Fruit fly (Drosophila melanogaster) whole organism, wandering third instar larva: Measurements from ENCODE around the gene wapl.

Experiments used
- Abd-B ChIP-seq: fragments of >200 bp; optimal IDR thresholded peaks from 2 replicates; lab custom pipeline; 2017; ENCODE audit warnings: missing biosample characterization, missing genetic modification characterization
- Dfd ChIP-seq: fragments of >200 bp; optimal IDR thresholded peaks from 2 replicates; lab custom pipeline; 2017; ENCODE audit warnings: missing biosample characterization, missing genetic modification characterization
- HLH106 ChIP-seq: fragments of 200-800 bp; optimal IDR thresholded peaks from 3 replicates; lab custom pipeline; 2019; ENCODE audit warnings: missing biosample characterization, mild to moderate bottlenecking, missing genetic modification characterization, moderate library complexity
- Jra ChIP-seq: sonication (Bioruptor generic); optimal IDR thresholded peaks from 2 replicates; lab custom pipeline; 2016; ENCODE audit warnings: missing biosample characterization, missing genetic modification characterization
- Myc ChIP-seq: fragments of >200 bp; optimal IDR thresholded peaks from 2 replicates; lab custom pipeline; 2017
- Rel ChIP-seq, 2 experiments: fragments of 200-800 bp; sonication (Bioruptor generic) in 1 of 2; optimal IDR thresholded peaks; 2 replicates in 1 of 2; 3 replicates in 1 of 2; lab custom pipeline; 2016 to 2019; ENCODE audit warnings: mild to moderate bottlenecking in 2 of 2, missing biosample characterization in 2 of 2, missing genetic modification characterization in 2 of 2, moderate library complexity in 1 of 2
- brk ChIP-seq: fragments of 200-800 bp; sonication (Bioruptor generic); optimal IDR thresholded peaks from 2 replicates; lab custom pipeline; 2016; ENCODE audit warnings: missing biosample characterization, mild to moderate bottlenecking, missing genetic modification characterization
- h ChIP-seq: fragments of 200-800 bp; sonication (Bioruptor generic); optimal IDR thresholded peaks from 3 replicates; lab custom pipeline; 2016; ENCODE audit warnings: missing biosample characterization, mild to moderate bottlenecking, missing genetic modification characterization
- psq ChIP-seq: fragments of 200-800 bp; sonication (Bioruptor generic); optimal IDR thresholded peaks from 3 replicates; lab custom pipeline; 2017; ENCODE audit warnings: missing biosample characterization, mild to moderate bottlenecking, missing genetic modification characterization, moderate library complexity

DNA sequence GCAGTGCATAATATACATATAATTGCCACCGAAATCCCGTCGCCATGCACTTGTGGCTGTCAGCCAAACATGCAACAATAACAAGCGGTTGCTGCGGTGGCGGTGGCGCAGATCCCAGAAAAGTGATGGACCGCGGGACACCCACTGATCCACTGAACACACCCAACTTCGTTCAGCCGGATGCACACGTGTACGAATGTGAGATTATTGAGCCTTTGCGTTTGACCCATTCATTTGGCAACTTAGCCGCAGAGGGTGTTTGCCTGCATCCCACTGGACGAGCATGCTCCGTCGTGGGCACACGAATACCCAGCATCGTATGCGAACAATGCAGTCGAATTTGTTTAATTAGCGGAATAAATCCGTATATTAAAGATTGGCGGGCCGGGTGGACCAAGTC lies 6.6 kb upstream of the wapl start:
- no peak for TF ChIP-seq Abd-B
- TF ChIP-seq Dfd (GFP tag; lab: Kevin White, UChicago), result no peak
- no peak for TF ChIP-seq Myc (lab: Kevin White, UChicago)
- no peak for TF ChIP-seq Jra (GFP tag; lab: Kevin White, UChicago)
- TF ChIP-seq psq (GFP tag; lab: Kevin White, UChicago), result no peak
- no peak for TF ChIP-seq HLH106 (tag; lab: Kevin White, UChicago)
- TF ChIP-seq h (GFP tag; lab: Kevin White, UChicago), result no peak
- no peak for TF ChIP-seq brk (GFP tag; lab: Kevin White, UChicago)
- TF ChIP-seq Rel (GFP tag; optimal IDR thresholded peaks at IDR 0.05; lab: Kevin White, UChicago), result no peak
- no peak for TF ChIP-seq Rel (tag; optimal IDR thresholded peaks at IDR 0.05; lab: Kevin White, UChicago)
